Worm (Caenorhabditis elegans) whole organism, late embryonic: ENCODE measurements around the gene ZK829.1.

Source experiments
- C38D4.7 ChIP-seq: fragments of 200-800 bp; sonication (Bioruptor generic); optimal IDR thresholded peaks from 2 replicates; lab custom pipeline; 2018; ENCODE audit warnings: mild to moderate bottlenecking, missing genetic modification characterization, moderate library complexity, missing compliant biosample characterization
- F13H6.1 ChIP-seq: sonication (generic microtip); optimal IDR thresholded peaks from 2 replicates; lab custom pipeline; 2016; ENCODE audit warnings: missing genetic modification characterization, missing compliant biosample characterization
- K02D7.2 ChIP-seq: sonication (generic microtip); optimal IDR thresholded peaks from 2 replicates; lab custom pipeline; 2017; ENCODE audit warnings: mild to moderate bottlenecking, missing genetic modification characterization, missing compliant biosample characterization
- K09A11.1 ChIP-seq: sonication (generic microtip); optimal IDR thresholded peaks from 2 replicates; lab custom pipeline; 2017; ENCODE audit warnings: antibody characterized with exemption, mild to moderate bottlenecking, missing genetic modification characterization, missing compliant biosample characterization; ENCODE audit not compliant: insufficient read depth
- T23F11.4 ChIP-seq: fragments of 200-800 bp; sonication (Bioruptor generic); optimal IDR thresholded peaks from 2 replicates; lab custom pipeline; 2018; ENCODE audit warnings: mild to moderate bottlenecking, missing genetic modification characterization, missing compliant biosample characterization
- Y22D7AL.16 ChIP-seq: sonication (generic microtip); optimal IDR thresholded peaks from 2 replicates; lab custom pipeline; 2016; ENCODE audit warnings: missing genetic modification characterization, missing compliant biosample characterization
- ahr-1 ChIP-seq: sonication (generic microtip); optimal IDR thresholded peaks from 2 replicates; lab custom pipeline; 2016; ENCODE audit warnings: missing genetic modification characterization, missing compliant biosample characterization
- ceh-14 ChIP-seq: sonication (generic microtip); optimal IDR thresholded peaks from 2 replicates; lab custom pipeline; 2016; ENCODE audit warnings: missing genotype, missing genetic modification characterization, missing compliant biosample characterization
- ceh-19 ChIP-seq: fragments of 200-800 bp; sonication (Bioruptor generic); optimal IDR thresholded peaks from 2 replicates; lab custom pipeline; 2018; ENCODE audit warnings: mild to moderate bottlenecking, missing genetic modification characterization, missing compliant biosample characterization
- ceh-22 ChIP-seq: sonication (generic microtip); optimal IDR thresholded peaks from 2 replicates; lab custom pipeline; 2017; ENCODE audit warnings: missing biosample characterization, missing genetic modification characterization
- ceh-24 ChIP-seq: sonication (generic microtip); optimal IDR thresholded peaks from 2 replicates; lab custom pipeline; 2016; ENCODE audit warnings: mild to moderate bottlenecking, missing genetic modification characterization, missing compliant biosample characterization
- ceh-31 ChIP-seq: sonication (generic microtip); optimal IDR thresholded peaks from 2 replicates; lab custom pipeline; 2016; ENCODE audit warnings: missing genetic modification characterization, missing compliant biosample characterization
- ceh-48 ChIP-seq: sonication (generic microtip); optimal IDR thresholded peaks from 2 replicates; lab custom pipeline; 2016; ENCODE audit warnings: missing genetic modification characterization, inconsistent platforms, missing compliant biosample characterization
- ceh-9 ChIP-seq: sonication (generic microtip); optimal IDR thresholded peaks from 2 replicates; lab custom pipeline; 2016; ENCODE audit warnings: mild to moderate bottlenecking, missing genetic modification characterization, inconsistent platforms, missing compliant biosample characterization
- elt-2 ChIP-seq: sonication (generic microtip); optimal IDR thresholded peaks from 2 replicates; lab custom pipeline; 2016; ENCODE audit warnings: missing genetic modification reagents, missing genetic modification characterization, missing compliant biosample characterization
- ets-4 ChIP-seq: sonication (generic microtip); optimal IDR thresholded peaks from 2 replicates; lab custom pipeline; 2016; ENCODE audit warnings: missing genetic modification characterization, missing compliant biosample characterization
- fkh-10 ChIP-seq: fragments of 150-350 bp; optimal IDR thresholded peaks from 2 replicates; lab custom pipeline; 2014; ENCODE audit warnings: missing biosample characterization, missing genetic modification reagents, missing genetic modification characterization
- hlh-13 ChIP-seq: fragments of 200-800 bp; sonication (Bioruptor generic); optimal IDR thresholded peaks from 2 replicates; lab custom pipeline; 2018; ENCODE audit warnings: mild to moderate bottlenecking, missing genetic modification characterization, missing compliant biosample characterization
- hlh-15 ChIP-seq: sonication (generic microtip); optimal IDR thresholded peaks from 2 replicates; lab custom pipeline; 2016; ENCODE audit warnings: missing genetic modification characterization, missing compliant biosample characterization
- hlh-30 ChIP-seq: sonication (generic microtip); optimal IDR thresholded peaks from 2 replicates; lab custom pipeline; 2017; ENCODE audit warnings: antibody characterized with exemption, missing genetic modification characterization, missing compliant biosample characterization; ENCODE audit not compliant: insufficient read depth
- nhr-11 ChIP-seq: fragments of 150-350 bp; optimal IDR thresholded peaks from 2 replicates; lab custom pipeline; 2014; ENCODE audit warnings: missing biosample characterization, missing genetic modification characterization
- odd-2 ChIP-seq: sonication (generic microtip); optimal IDR thresholded peaks from 2 replicates; lab custom pipeline; 2017; ENCODE audit warnings: antibody characterized with exemption, mild to moderate bottlenecking, missing genetic modification characterization, missing compliant biosample characterization
- pag-3 ChIP-seq: sonication (generic microtip); optimal IDR thresholded peaks from 2 replicates; lab custom pipeline; 2016; ENCODE audit warnings: missing compliant biosample characterization, missing genetic modification characterization, borderline replicate concordance
- pat-9 ChIP-seq: fragments of 200-800 bp; sonication (Bioruptor generic); optimal IDR thresholded peaks from 2 replicates; lab custom pipeline; 2018; ENCODE audit warnings: mild to moderate bottlenecking, missing genetic modification characterization, moderate library complexity, missing compliant biosample characterization
- pha-4 ChIP-seq: fragments of 150-350 bp; optimal IDR thresholded peaks from 2 replicates; lab custom pipeline; 2018; ENCODE audit warnings: missing biosample characterization, missing genetic modification reagents, missing genetic modification characterization
- pqm-1 ChIP-seq: sonication (generic microtip); optimal IDR thresholded peaks from 2 replicates; lab custom pipeline; 2016; ENCODE audit warnings: missing genetic modification characterization, missing compliant biosample characterization
- pros-1 ChIP-seq: fragments of 150-350 bp; optimal IDR thresholded peaks from 2 replicates; lab custom pipeline; 2014; ENCODE audit warnings: missing biosample characterization, missing genetic modification reagents, missing genetic modification characterization
- ref-2 ChIP-seq: sonication (generic microtip); optimal IDR thresholded peaks from 2 replicates; lab custom pipeline; 2016; ENCODE audit warnings: missing genetic modification characterization, missing compliant biosample characterization
- rnt-1 ChIP-seq: sonication (generic microtip); optimal IDR thresholded peaks from 2 replicates; lab custom pipeline; 2016; ENCODE audit warnings: missing genetic modification characterization, missing compliant biosample characterization
- sdc-2 ChIP-seq: sonication (generic microtip); optimal IDR thresholded peaks from 2 replicates; lab custom pipeline; 2016; ENCODE audit warnings: missing genotype, missing genetic modification characterization, missing compliant biosample characterization
- sox-2 ChIP-seq: fragments of 200-800 bp; sonication (Bioruptor generic); IDR thresholded peaks from 2 replicates; pipeline ENCODE4 v1.3.6; 2022; ENCODE audit warnings: missing genetic modification reagents, missing genetic modification characterization, missing compliant biosample characterization
- syd-9 ChIP-seq: sonication (generic microtip); optimal IDR thresholded peaks from 2 replicates; lab custom pipeline; 2016; ENCODE audit warnings: mild to moderate bottlenecking, missing genetic modification characterization, moderate library complexity, missing compliant biosample characterization
- tbx-2 ChIP-seq: sonication (generic microtip); optimal IDR thresholded peaks from 2 replicates; lab custom pipeline; 2016; ENCODE audit warnings: missing genetic modification characterization, missing compliant biosample characterization
- unc-3 ChIP-seq, 2 experiments: fragments of 200-800 bp in 1 of 2; sonication (Bioruptor generic) in 1 of 2; sonication (generic microtip) in 1 of 2; conservative IDR thresholded peaks in 1 of 2; optimal IDR thresholded peaks in 1 of 2; 2 replicates each; pipeline versions ENCODE4 v1.3.6 to Lab custom; 2016 to 2022; ENCODE audit warnings: missing compliant biosample characterization in 2 of 2, missing genetic modification characterization in 2 of 2, missing genetic modification reagents in 1 of 2

Gene ZK829.1

ce11 chrIV:11942313-11942712 lies at the start of gene ZK829.1:
ZK829.1 (minus strand) TSS chrIV:11942413.
- no peak for TF ChIP-seq pros-1 (tag; lab: Kevin White, UChicago)
- TF ChIP-seq sox-2 (GFP tag; lab: Robert Waterston, UW) = no peak
- no peak for TF ChIP-seq ets-4
- no peak for TF ChIP-seq ceh-31
- no peak for TF ChIP-seq T23F11.4 (GFP tag; lab: Kevin White, UChicago)
- no peak for TF ChIP-seq odd-2 (tag; lab: Kevin White, UChicago)
- no peak for TF ChIP-seq syd-9
- no peak for TF ChIP-seq hlh-30
- no peak for TF ChIP-seq tbx-2 (tag; lab: Kevin White, UChicago)
- no peak for TF ChIP-seq pha-4
- no peak for TF ChIP-seq ceh-14 (tag; lab: Kevin White, UChicago)
- TF ChIP-seq, all 69 proteins: peak for 0

- TF ChIP-seq K09A11.1 (tag; lab: Kevin White, UChicago) (no peak), ref-2 (tag; lab: Kevin White, UChicago) (no peak)
Observed at ce11 chrIV:11986407-11986806, 44.2 kb upstream of the ZK829.1 start.

DNA sequence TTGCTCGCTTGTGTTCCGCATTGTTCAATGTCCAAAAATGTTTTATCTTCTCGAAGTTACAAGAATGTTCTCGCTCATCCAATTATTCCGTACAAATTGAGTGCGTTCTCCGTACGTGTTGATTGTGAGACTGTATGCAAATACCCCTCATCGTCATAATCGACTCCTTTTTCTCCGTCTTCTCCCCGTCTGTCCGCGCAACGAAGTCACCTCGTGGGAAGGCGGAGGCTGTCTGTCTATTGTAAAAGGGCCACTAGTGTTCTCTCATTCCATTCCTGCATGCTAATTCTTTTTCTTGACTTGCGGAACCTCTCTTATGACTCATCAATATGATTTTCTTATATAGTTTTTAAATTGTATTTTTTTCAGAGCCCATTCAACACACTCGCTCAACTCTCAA lies 28.0 kb upstream of the ZK829.1 start, which contains the start of gene ZK829.9:
Gene ZK829.9, plus strand, starts transcription at position 364 of the 400 bp plus-strand sequence.
- TF ChIP-seq ahr-1 (tag; lab: Kevin White, UChicago) = no peak
- TF ChIP-seq pros-1 (tag; lab: Kevin White, UChicago) = no peak
- no peak for TF ChIP-seq F13H6.1
- no peak for TF ChIP-seq ceh-9
- no peak for TF ChIP-seq pat-9 (tag; lab: Kevin White, UChicago)
- no peak for TF ChIP-seq K02D7.2 (tag; lab: Kevin White, UChicago)
- TF ChIP-seq pag-3 (tag; lab: Kevin White, UChicago) = no peak
- no peak for TF ChIP-seq sdc-2 (tag; lab: Kevin White, UChicago)
- no peak for TF ChIP-seq ets-4
- TF ChIP-seq pqm-1 (tag; lab: Kevin White, UChicago) = no peak
- no peak for TF ChIP-seq ceh-48 (tag; lab: Kevin White, UChicago)

DNA sequence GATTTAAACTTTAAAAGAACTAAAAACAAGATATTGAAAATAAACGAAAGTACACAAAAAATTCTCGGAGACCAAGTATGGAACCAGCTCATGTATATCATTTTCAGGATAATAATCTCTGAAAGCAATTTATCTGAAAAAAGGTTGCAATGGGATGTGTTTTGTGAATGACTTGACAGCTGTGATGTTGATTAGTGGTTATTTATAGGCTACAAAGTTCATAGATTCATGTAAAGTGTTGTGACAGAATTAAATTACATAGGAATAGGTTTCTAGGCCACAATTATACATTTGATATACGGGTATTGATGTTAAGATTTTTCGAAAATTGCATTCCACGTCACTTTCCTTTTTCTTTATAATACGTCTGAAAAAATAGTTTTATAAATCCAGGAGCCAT lies 23.1 kb upstream of the ZK829.1 start, which contains the start of gene srj-1:
Gene srj-1, minus strand, starts transcription at position 101 of the 400 bp plus-strand sequence.
- no peak for TF ChIP-seq nhr-11 (tag; lab: Kevin White, UChicago)
- no peak for TF ChIP-seq C38D4.7 (GFP tag; lab: Kevin White, UChicago)
- TF ChIP-seq rnt-1 (tag; lab: Kevin White, UChicago) = no peak
- no peak for TF ChIP-seq fkh-10 (GFP tag; lab: Kevin White, UChicago)
- TF ChIP-seq ceh-19 = no peak
- TF ChIP-seq sdc-2 (tag; lab: Kevin White, UChicago) = no peak
- no peak for TF ChIP-seq Y22D7AL.16 (tag; lab: Kevin White, UChicago)
- no peak for TF ChIP-seq hlh-13 (GFP tag; lab: Kevin White, UChicago)
- no peak for TF ChIP-seq hlh-15 (tag; lab: Kevin White, UChicago)
- TF ChIP-seq ceh-22 (tag; lab: Kevin White, UChicago) = no peak
- TF ChIP-seq ceh-31 = no peak
- TF ChIP-seq ets-4 = no peak
- no peak for TF ChIP-seq ceh-24
- no peak for TF ChIP-seq hlh-30
- no peak for TF ChIP-seq syd-9
- TF ChIP-seq pat-9 (tag; lab: Kevin White, UChicago) = no peak
- TF ChIP-seq elt-2 (tag; lab: Kevin White, UChicago) = no peak
- TF ChIP-seq unc-3 (GFP tag; conservative IDR thresholded peaks at IDR 0.05; lab: Robert Waterston, UW) = no peak
- no peak for TF ChIP-seq unc-3 (tag; optimal IDR thresholded peaks at IDR 0.05; lab: Kevin White, UChicago)
